Fruit fly (Drosophila melanogaster): ENCODE results near the gene CG43153.
A peak's percentile ranks its signal among the peaks of the same experiment; 100 is the strongest.

Gene CG43153

dm6 chr2L:11528129-11528589, 5.6 kb upstream of the CG43153 start, which contains the start of gene CG31705 (continued):
- TF ChIP-seq psq (GFP tag; optimal IDR thresholded peaks at IDR 0.05) (no peak), CG31224 (GFP tag; IDR thresholded peaks at IDR 0.05) (peak; percentile 5; the same call in 1 of the 2 replicates), CG6689 (GFP tag; IDR thresholded peaks at IDR 0.05) (no peak), CG11085 (GFP tag; IDR thresholded peaks at IDR 0.05) (no peak), CG1024 (GFP tag; IDR thresholded peaks at IDR 0.05) (no peak), fru (optimal IDR thresholded peaks at IDR 0.05) (no peak), chinmo (GFP tag; IDR thresholded peaks at IDR 0.05; ENCODE audit: partially characterized antibody) (no peak)

- TF ChIP-seq Sry-β (GFP tag; optimal IDR thresholded peaks at IDR 0.05) (no peak), dan (GFP tag; IDR thresholded peaks at IDR 0.05) (no peak), CG10147 (GFP tag; optimal IDR thresholded peaks at IDR 0.05) (no peak)
Measured at dm6 chr2L:11521185-11521584, 1.4 kb downstream of the CG43153 start, which contains the start of gene CG14930. Gene CG14930 (minus strand): TSS chr2L:11521285.

dm6 chr2L:11519532-11519931, 3.0 kb downstream of the CG43153 start, which contains the start of gene CG14929:
Gene CG14929 (plus strand): TSS chr2L:11519832.
- TF ChIP-seq CG14050 (GFP tag; IDR thresholded peaks at IDR 0.05) (no peak), Chrac-16 (GFP tag; optimal IDR thresholded peaks at IDR 0.05) (no peak), CG15073 (GFP tag; optimal IDR thresholded peaks at IDR 0.05) (no peak), CG16779 (GFP tag; IDR thresholded peaks at IDR 0.05) (no peak)

dm6 chr2L:11516526-11517441, 5.8 kb downstream of the CG43153 start, which contains the start of the genes Dlg5 and CG4970:
Gene Dlg5 (minus strand): TSS chr2L:11517081.
Gene CG4970 (plus strand): TSS chr2L:11517391.
- TF ChIP-seq hkb (optimal IDR thresholded peaks at IDR 0.05) (peak; percentile 85), hkb (GFP tag; IDR thresholded peaks at IDR 0.05) (no peak), zen2 (GFP tag; IDR thresholded peaks at IDR 0.05; ENCODE audit: partially characterized antibody) (no peak; the same call in 2 of the 3 replicates), Xbp1 (GFP tag; optimal IDR thresholded peaks at IDR 0.05) (no peak), tx (GFP tag; optimal IDR thresholded peaks at IDR 0.05) (no peak), gce (GFP tag; IDR thresholded peaks at IDR 0.05) (no peak), jumu (GFP tag; optimal IDR thresholded peaks at IDR 0.05) (peak; percentile 2), scrt (GFP tag; optimal IDR thresholded peaks at IDR 0.05) (peak; percentile 100), CG4360 (GFP tag; IDR thresholded peaks at IDR 0.05) (0 out of 2 replicates have a peak, but pooled peaks have one; percentile 16), HLH4C (GFP tag; IDR thresholded peaks at IDR 0.05; ENCODE audit: partially characterized antibody) (peak; percentile 73), CG17829 (tag; optimal IDR thresholded peaks at IDR 0.05) (no peak), CG18599 (GFP tag; optimal IDR thresholded peaks at IDR 0.05) (peak; percentile 37), ewg (GFP tag; optimal IDR thresholded peaks at IDR 0.05) (peak; percentile 57), dpn (GFP tag; optimal IDR thresholded peaks at IDR 0.05) (peak in 1 of 2 experiments; percentile 17), hb (GFP tag; IDR thresholded peaks at IDR 0.05; ENCODE audit: partially characterized antibody) (0 out of 3 replicates have a peak, but pooled peaks have one; percentile 72), NC2β (GFP tag; optimal IDR thresholded peaks at IDR 0.05) (peak; percentile 35), gt (GFP tag; IDR thresholded peaks at IDR 0.05) (no peak), Bteb2 (GFP tag; optimal IDR thresholded peaks at IDR 0.05) (peak; percentile 2), crp (GFP tag; optimal IDR thresholded peaks at IDR 0.05) (peak in 1 of 2 experiments; percentile 64), CG10267 (tag; optimal IDR thresholded peaks at IDR 0.05) (peak; percentile 61), CG7372 (GFP tag; IDR thresholded peaks at IDR 0.05) (0 out of 2 replicates have a peak, but pooled peaks have one; percentile 12), HmgZ (tag; optimal IDR thresholded peaks at IDR 0.05) (peak; percentile 23), CG4730 (GFP tag; IDR thresholded peaks at IDR 0.05) (no peak), CG5180 (GFP tag; optimal IDR thresholded peaks at IDR 0.05) (peak; percentile 72), kni (GFP tag; optimal IDR thresholded peaks at IDR 0.05) (peak; percentile 63), CG6791 (GFP tag; IDR thresholded peaks at IDR 0.05; ENCODE audit: partially characterized antibody) (peak; percentile 74), CG33213 (GFP tag; optimal IDR thresholded peaks at IDR 0.05) (peak; percentile 82), CG2116 (GFP tag; optimal IDR thresholded peaks at IDR 0.05) (peak; percentile 78), Max (GFP tag; optimal IDR thresholded peaks at IDR 0.05) (no peak)
